Fruit fly (Drosophila melanogaster) whole organism, pupa: ENCODE data around the gene CG17764.

Source experiments
- CG12605 ChIP-seq: fragments of 200-800 bp; sonication (Bioruptor generic); IDR thresholded peaks from 2 replicates; pipeline ENCODE4 v1.3.6; 2022; ENCODE audit warnings: missing biosample characterization, missing genetic modification characterization
- D1 ChIP-seq: fragments of 200-800 bp; sonication (Bioruptor generic); optimal IDR thresholded peaks from 2 replicates; lab custom pipeline; 2018; ENCODE audit warnings: missing biosample characterization, mild to moderate bottlenecking, missing genetic modification characterization, moderate library complexity
- fd96Ca ChIP-seq: fragments of 200-800 bp; sonication (Bioruptor generic); IDR thresholded peaks from 3 replicates; pipeline ENCODE4 v1.3.6; 2022; ENCODE audit warnings: missing biosample characterization, missing genetic modification characterization

DNA sequence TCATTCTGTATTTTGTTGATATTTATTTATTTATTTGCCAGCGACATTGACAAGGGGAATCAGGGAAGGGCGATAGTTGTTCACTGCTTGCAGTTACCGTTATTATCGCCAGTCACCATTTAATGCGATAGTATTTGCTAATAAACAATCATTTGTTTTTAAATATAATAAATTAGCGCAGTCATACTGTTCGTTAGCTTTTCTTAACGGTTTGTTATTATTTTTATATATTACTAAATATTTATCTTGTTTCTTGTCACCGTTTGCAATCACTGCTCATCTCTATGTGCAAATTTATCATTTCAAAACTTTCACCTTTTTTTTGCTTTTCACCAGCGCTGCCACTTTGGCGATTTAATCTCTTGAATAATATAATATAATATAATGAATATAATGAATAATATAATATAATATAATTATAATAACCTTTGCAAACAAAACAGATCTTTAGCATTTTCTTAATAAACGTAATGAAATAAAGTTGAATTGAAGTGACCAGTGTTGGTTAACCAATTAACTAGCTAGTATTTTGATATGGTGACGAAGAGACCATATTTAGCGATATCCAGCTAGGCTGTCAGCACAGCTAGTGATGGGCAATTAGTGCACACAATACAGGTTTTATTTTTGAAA, 22.2 kb upstream of the CG17764 start, which contains the start of the genes CG3309 and XRCC1:
- TF ChIP-seq fd96Ca (GFP tag; lab: Robert Waterston, UW), result peak; percentile 53; the same call in 1 of the 3 replicates
- TF ChIP-seq CG12605 (GFP tag; lab: Robert Waterston, UW), result no peak
- no peak for TF ChIP-seq D1
